Fruit fly (Drosophila melanogaster) whole organism, prepupa: Measurements from ENCODE around the gene CG4053.
A peak's percentile ranks its signal among the peaks of the same experiment; 100 is the strongest.

ENCODE experiments used
- Blimp-1 ChIP-seq: fragments of 200-800 bp; sonication (Bioruptor generic); optimal IDR thresholded peaks from 3 replicates; lab custom pipeline; 2017; ENCODE audit warnings: missing biosample characterization, missing genetic modification characterization, mild to moderate bottlenecking, moderate library complexity, missing genetic modification reagents
- CG10669 ChIP-seq: fragments of 200-800 bp; sonication (Bioruptor generic); optimal IDR thresholded peaks from 3 replicates; lab custom pipeline; 2018; ENCODE audit warnings: missing biosample characterization, mild to moderate bottlenecking, missing genetic modification characterization, moderate library complexity
- CG11762 ChIP-seq: fragments of 200-800 bp; sonication (Bioruptor generic); optimal IDR thresholded peaks from 3 replicates; lab custom pipeline; 2016; ENCODE audit warnings: missing biosample characterization, missing genetic modification characterization; ENCODE audit not compliant: insufficient read depth
- CG11902 ChIP-seq: fragments of 200-800 bp; sonication (Bioruptor generic); optimal IDR thresholded peaks from 3 replicates; lab custom pipeline; 2016; ENCODE audit warnings: missing biosample characterization, missing genetic modification characterization
- CG15336 ChIP-seq: fragments of 200-800 bp; sonication (Bioruptor generic); IDR thresholded peaks from 2 replicates; pipeline ENCODE4 v1.3.6; 2022; ENCODE audit warnings: missing biosample characterization, missing genetic modification characterization
- CG3032 ChIP-seq: fragments of 200-800 bp; optimal IDR thresholded peaks from 2 replicates; lab custom pipeline; 2019; ENCODE audit warnings: missing biosample characterization, mild to moderate bottlenecking, missing genetic modification characterization, moderate library complexity
- CG32006 ChIP-seq: fragments of 200-800 bp; sonication (Bioruptor generic); optimal IDR thresholded peaks from 3 replicates; lab custom pipeline; 2017; ENCODE audit warnings: missing biosample characterization, mild to moderate bottlenecking, missing genetic modification characterization
- CG34406 ChIP-seq: fragments of 200-800 bp; sonication (Bioruptor generic); optimal IDR thresholded peaks from 3 replicates; lab custom pipeline; 2016; ENCODE audit warnings: missing biosample characterization, missing genetic modification characterization
- CG3919 ChIP-seq: fragments of 200-800 bp; sonication (Bioruptor generic); optimal IDR thresholded peaks from 3 replicates; lab custom pipeline; 2016; ENCODE audit warnings: missing biosample characterization, missing genetic modification characterization
- CG4318 ChIP-seq: fragments of 200-800 bp; sonication (Bioruptor generic); optimal IDR thresholded peaks from 3 replicates; lab custom pipeline; 2017; ENCODE audit warnings: missing biosample characterization, mild to moderate bottlenecking, missing genetic modification characterization
- CG6163 ChIP-seq: fragments of 200-800 bp; sonication (Bioruptor generic); IDR thresholded peaks from 3 replicates; pipeline ENCODE4 v1.3.6; 2022; ENCODE audit warnings: missing biosample characterization, missing genetic modification characterization
- CG6276 ChIP-seq: fragments of 200-800 bp; sonication (Bioruptor generic); optimal IDR thresholded peaks from 2 replicates; lab custom pipeline; 2017; ENCODE audit warnings: missing biosample characterization, mild to moderate bottlenecking, missing genetic modification characterization
- CG6808 ChIP-seq: fragments of 200-800 bp; sonication (Bioruptor generic); optimal IDR thresholded peaks from 3 replicates; lab custom pipeline; 2017; ENCODE audit warnings: missing biosample characterization, missing genetic modification characterization, mild to moderate bottlenecking, moderate library complexity, missing genetic modification reagents
- CG6854 ChIP-seq: fragments of 200-800 bp; sonication (Bioruptor generic); optimal IDR thresholded peaks from 2 replicates; lab custom pipeline; 2017; ENCODE audit warnings: missing biosample characterization, mild to moderate bottlenecking, missing genetic modification characterization
- CG7368 ChIP-seq: fragments of 200-800 bp; sonication (Bioruptor generic); optimal IDR thresholded peaks from 3 replicates; lab custom pipeline; 2016; ENCODE audit warnings: missing biosample characterization, missing genetic modification characterization
- CG8319 ChIP-seq: fragments of 200-800 bp; sonication (Bioruptor generic); optimal IDR thresholded peaks from 3 replicates; lab custom pipeline; 2016; ENCODE audit warnings: missing biosample characterization, missing genetic modification characterization
- Eip75B ChIP-seq: fragments of 200-800 bp; sonication (Bioruptor generic); optimal IDR thresholded peaks from 3 replicates; lab custom pipeline; 2016; ENCODE audit warnings: missing biosample characterization, missing genetic modification characterization
- Eip93F ChIP-seq: fragments of 200-800 bp; sonication (Bioruptor generic); optimal IDR thresholded peaks from 2 replicates; lab custom pipeline; 2016; ENCODE audit warnings: missing biosample characterization, mild to moderate bottlenecking, missing genetic modification characterization
- Gug ChIP-seq: fragments of 200-800 bp; sonication (Bioruptor generic); IDR thresholded peaks from 2 replicates; pipeline ENCODE4 v1.3.6; 2022; ENCODE audit warnings: missing biosample characterization, missing genetic modification characterization
- Hr38 ChIP-seq: sonication (Bioruptor generic); optimal IDR thresholded peaks from 2 replicates; lab custom pipeline; 2016; ENCODE audit warnings: missing biosample characterization, missing genetic modification characterization
- Hr4 ChIP-seq: fragments of 200-800 bp; sonication (Bioruptor generic); optimal IDR thresholded peaks from 3 replicates; lab custom pipeline; 2016; ENCODE audit warnings: missing biosample characterization, missing genetic modification characterization
- Met ChIP-seq: fragments of 200-800 bp; sonication (Bioruptor generic); optimal IDR thresholded peaks from 3 replicates; lab custom pipeline; 2016; ENCODE audit warnings: missing biosample characterization, missing genetic modification characterization
- OdsH ChIP-seq: fragments of 200-800 bp; sonication (Bioruptor generic); optimal IDR thresholded peaks from 3 replicates; lab custom pipeline; 2016; ENCODE audit warnings: missing biosample characterization, missing genetic modification characterization
- Smox ChIP-seq: fragments of 200-800 bp; sonication (Bioruptor generic); optimal IDR thresholded peaks from 3 replicates; lab custom pipeline; 2016; ENCODE audit warnings: missing biosample characterization, missing genetic modification characterization
- Sox14 ChIP-seq: fragments of 200-800 bp; sonication (Bioruptor generic); optimal IDR thresholded peaks from 3 replicates; lab custom pipeline; 2016; ENCODE audit warnings: missing biosample characterization, missing genetic modification characterization
- Sox15 ChIP-seq: fragments of 200-800 bp; sonication (Bioruptor generic); optimal IDR thresholded peaks from 3 replicates; lab custom pipeline; 2016; ENCODE audit warnings: missing biosample characterization, missing genetic modification characterization
- acj6 ChIP-seq: fragments of 200-800 bp; sonication (Bioruptor generic); optimal IDR thresholded peaks from 3 replicates; lab custom pipeline; 2016; ENCODE audit warnings: missing biosample characterization, missing genetic modification characterization
- cyc ChIP-seq: fragments of 200-800 bp; sonication (Bioruptor generic); optimal IDR thresholded peaks from 3 replicates; lab custom pipeline; 2016; ENCODE audit warnings: missing biosample characterization, missing genetic modification characterization
- dac ChIP-seq: fragments of 200-800 bp; sonication (Bioruptor generic); optimal IDR thresholded peaks from 2 replicates; lab custom pipeline; 2017; ENCODE audit warnings: missing biosample characterization, mild to moderate bottlenecking, missing genetic modification characterization
- dsx ChIP-seq: fragments of 200-800 bp; optimal IDR thresholded peaks from 3 replicates; lab custom pipeline; 2019; ENCODE audit warnings: missing biosample characterization, mild to moderate bottlenecking, missing genetic modification characterization, moderate library complexity; ENCODE audit not compliant: poor library complexity, severe bottlenecking
- esn ChIP-seq: fragments of 200-800 bp; sonication (Bioruptor generic); optimal IDR thresholded peaks from 2 replicates; lab custom pipeline; 2016; ENCODE audit warnings: missing biosample characterization, mild to moderate bottlenecking, missing genetic modification characterization, moderate library complexity
- fkh ChIP-seq: fragments of 200-800 bp; sonication (Bioruptor generic); optimal IDR thresholded peaks from 3 replicates; lab custom pipeline; 2017; ENCODE audit warnings: missing biosample characterization, mild to moderate bottlenecking, missing genetic modification characterization, moderate library complexity
- pdm3 ChIP-seq: fragments of 200-800 bp; sonication (Bioruptor generic); optimal IDR thresholded peaks from 3 replicates; lab custom pipeline; 2016; ENCODE audit warnings: missing biosample characterization, missing genetic modification characterization
- spab ChIP-seq: fragments of 200-800 bp; sonication (Bioruptor generic); optimal IDR thresholded peaks from 2 replicates; lab custom pipeline; 2017; ENCODE audit warnings: missing biosample characterization, mild to moderate bottlenecking, missing genetic modification characterization, missing genetic modification reagents
- ss ChIP-seq, 2 experiments: fragments of 200-800 bp; sonication (Bioruptor generic); optimal IDR thresholded peaks; 2 replicates in 1 of 2; 3 replicates in 1 of 2; lab custom pipeline; 2017 to 2018; ENCODE audit warnings: mild to moderate bottlenecking in 2 of 2, missing biosample characterization in 2 of 2, missing genetic modification characterization in 2 of 2, moderate library complexity in 1 of 2
- svp ChIP-seq: fragments of 200-800 bp; sonication (Bioruptor generic); peaks from one replicate; lab custom pipeline; 2016; ENCODE audit warnings: missing biosample characterization, missing genetic modification characterization
- vri ChIP-seq: fragments of 200-800 bp; sonication (Bioruptor generic); optimal IDR thresholded peaks from 3 replicates; lab custom pipeline; 2016; ENCODE audit warnings: missing biosample characterization, mild to moderate bottlenecking, missing genetic modification characterization

CG4053 gene

DNA sequence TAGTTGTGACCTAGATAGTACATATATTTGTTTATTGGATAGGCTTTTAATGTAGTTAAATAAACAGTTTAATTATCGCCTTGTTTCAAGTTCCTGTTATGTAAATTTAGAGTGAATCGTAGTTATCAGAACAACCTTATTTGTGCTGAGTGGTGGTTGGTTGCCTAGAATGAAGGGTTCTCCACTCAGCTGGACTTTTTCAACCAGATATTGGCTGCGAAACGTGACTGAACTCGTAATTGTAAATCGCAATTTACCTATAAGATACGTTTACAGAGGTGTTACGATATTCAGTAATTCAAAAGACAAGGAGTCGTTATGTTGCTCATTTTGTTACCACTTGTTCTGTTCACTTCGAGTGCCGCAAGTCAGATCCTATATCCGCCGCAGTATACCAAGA lies 5.6 kb upstream of the CG4053 start, which contains the start of gene CG5255:
TSS of gene CG5255 (plus strand) at position 301 of the 400 bp plus-strand sequence.
- TF ChIP-seq pdm3 (no peak), fkh (GFP tag; lab: Kevin White, UChicago) (no peak), dsx (no peak), CG10669 (GFP tag; lab: Kevin White, UChicago) (no peak), Sox14 (GFP tag; lab: Kevin White, UChicago) (no peak), CG11762 (GFP tag; lab: Kevin White, UChicago) (no peak), spab (GFP tag; lab: Kevin White, UChicago) (no peak)

- no peak for TF ChIP-seq CG7368
- no peak for TF ChIP-seq cyc (GFP tag; lab: Kevin White, UChicago)
- TF ChIP-seq OdsH (GFP tag; lab: Kevin White, UChicago): no peak
- no peak for TF ChIP-seq esn (GFP tag; lab: Kevin White, UChicago)
- peak; percentile 46 for TF ChIP-seq svp (GFP tag; lab: Kevin White, UChicago)
- TF ChIP-seq vri: peak; percentile 45
- TF ChIP-seq CG11762 (GFP tag; lab: Kevin White, UChicago): no peak
Measured at dm6 chr3R:17135747-17136146, 3.7 kb upstream of the CG4053 start, which contains the start of gene CG5246. Gene CG5246, plus strand, starts transcription at chr3R:17136111.

DNA sequence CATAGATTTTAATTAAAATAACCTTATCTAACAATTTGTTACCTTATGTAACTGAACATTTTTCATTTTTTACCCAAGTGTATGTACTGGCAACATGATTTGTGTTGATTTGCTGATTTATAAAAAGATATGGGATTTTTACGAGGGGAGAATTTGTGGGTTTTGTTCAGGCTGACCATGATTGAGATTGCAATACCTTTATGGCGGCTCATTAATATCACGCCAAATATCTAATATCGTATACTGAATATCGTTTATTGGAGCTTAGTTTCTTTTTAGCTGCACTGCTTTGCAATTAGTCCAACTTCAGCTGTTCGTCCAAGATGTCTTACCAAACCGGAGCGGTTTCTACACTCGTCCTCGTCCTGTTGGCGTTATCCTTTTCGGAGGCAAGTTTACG lies 1.9 kb upstream of the CG4053 start, which contains the start of gene CG31267:
TSS of gene CG31267 (plus strand) at position 301 of the 400 bp plus-strand sequence.
- TF ChIP-seq svp (GFP tag; lab: Kevin White, UChicago) (peak; percentile 14), Eip75B (no peak), CG6163 (no peak)

DNA sequence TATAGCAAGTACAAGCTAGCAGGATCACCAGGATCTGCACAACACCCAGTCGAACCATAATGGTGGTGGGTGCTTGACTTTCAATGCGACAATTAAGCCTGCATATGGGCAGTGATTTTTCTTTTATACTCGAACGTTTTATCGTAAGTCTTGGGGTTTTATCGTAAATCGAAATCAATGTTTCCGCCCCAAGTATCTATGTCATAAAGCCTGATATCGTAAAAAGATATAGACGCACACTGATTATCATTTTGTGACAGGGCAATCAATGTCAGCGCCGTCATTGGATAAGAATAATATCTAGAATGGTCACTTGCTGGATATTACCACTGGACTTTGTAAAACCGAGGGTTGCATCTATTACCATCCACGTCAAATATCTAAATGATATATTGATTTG lies 1.7 kb downstream of the CG4053 start, which contains the start of gene CG17475:
TSS of gene CG17475 (minus strand) at position 101 of the 400 bp plus-strand sequence.
- TF ChIP-seq CG34406 (GFP tag; lab: Kevin White, UChicago): no peak
- no peak for TF ChIP-seq Smox (GFP tag; lab: Kevin White, UChicago)
- no peak for TF ChIP-seq Hr38 (GFP tag; lab: Kevin White, UChicago)
- no peak for TF ChIP-seq Sox15 (GFP tag; lab: Kevin White, UChicago)
- no peak for TF ChIP-seq CG3032 (tag; lab: Kevin White, UChicago)
- TF ChIP-seq Hr4 (GFP tag; lab: Kevin White, UChicago): no peak
- TF ChIP-seq OdsH (GFP tag; lab: Kevin White, UChicago): no peak
- no peak for TF ChIP-seq CG6163
- TF ChIP-seq CG11902 (GFP tag; lab: Kevin White, UChicago): no peak
- TF ChIP-seq Gug (GFP tag; lab: Robert Waterston, UW): no peak
- no peak for TF ChIP-seq spab (GFP tag; lab: Kevin White, UChicago)

dm6 chr3R:17127912-17128311 lies 4.1 kb downstream of the CG4053 start, which contains the start of gene CG31265:
Gene CG31265, plus strand, starts transcription at chr3R:17128212.
- TF ChIP-seq CG6808 (GFP tag; lab: Kevin White, UChicago): no peak
- TF ChIP-seq CG15336 (GFP tag; lab: Robert Waterston, UW): no peak
- TF ChIP-seq dac (GFP tag; lab: Kevin White, UChicago): no peak
- TF ChIP-seq Blimp-1 (GFP tag; lab: Kevin White, UChicago): no peak
- no peak for TF ChIP-seq CG32006 (GFP tag; lab: Kevin White, UChicago)
- TF ChIP-seq Sox14 (GFP tag; lab: Kevin White, UChicago): no peak
- no peak for TF ChIP-seq Eip93F
- no peak for TF ChIP-seq acj6 (GFP tag; lab: Kevin White, UChicago)

dm6 chr3R:17126838-17127237 lies 5.2 kb downstream of the CG4053 start, which contains the start of the genes CG17477 and CG31269:
Gene CG17477, minus strand, starts transcription at chr3R:17126938.
Gene CG31269, plus strand, starts transcription at chr3R:17127126.
- TF ChIP-seq CG6276 (no peak), esn (GFP tag; lab: Kevin White, UChicago) (no peak), Gug (GFP tag; lab: Robert Waterston, UW) (no peak), CG4318 (no peak), CG8319 (GFP tag; lab: Kevin White, UChicago) (no peak), Smox (GFP tag; lab: Kevin White, UChicago) (no peak), CG3919 (no peak), CG11762 (GFP tag; lab: Kevin White, UChicago) (no peak), Met (no peak), spab (GFP tag; lab: Kevin White, UChicago) (no peak), CG6854 (GFP tag; lab: Kevin White, UChicago) (no peak), ss (GFP tag; optimal IDR thresholded peaks at IDR 0.05; lab: Kevin White, UChicago) (no peak)
